Fruit fly (Drosophila melanogaster): ENCODE data around the gene Pxt.

DNA sequence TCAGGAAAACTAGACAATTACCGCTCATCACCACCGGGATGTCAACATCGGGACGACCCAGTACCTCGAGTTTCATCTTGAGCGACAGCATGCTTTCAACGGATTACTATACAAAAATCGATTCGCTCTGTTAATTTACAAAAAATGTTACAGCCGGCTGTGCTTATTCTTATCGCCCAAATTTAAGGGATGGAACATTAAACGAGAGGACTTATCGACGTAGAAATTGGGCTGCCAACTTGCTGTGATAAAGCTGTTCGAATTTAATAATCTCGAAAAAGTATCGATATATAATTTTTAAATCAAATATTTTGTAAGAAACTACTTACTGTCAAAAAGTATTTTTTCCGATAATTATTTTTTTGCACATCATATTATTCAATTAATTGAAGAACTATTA is 32.4 kb upstream of the Pxt start, which contains the start of gene CG31249:
- TF ChIP-seq CG8478 (optimal IDR thresholded peaks at IDR 0.05) (no peak), CTCF (optimal IDR thresholded peaks at IDR 0.05) (no peak)
